Fruit fly (Drosophila melanogaster) whole organism, embryonic: ENCODE measurements around the gene Mf.

Experiments used
- Awh ChIP-seq: fragments of 200-800 bp; sonication (Bioruptor generic); IDR thresholded peaks from 2 replicates; pipeline ENCODE4, ENCODE4 v1.3.6; 2022; ENCODE audit warnings: missing biosample characterization, missing genetic modification characterization
- B-H2 ChIP-seq: fragments of 200-800 bp; sonication (Bioruptor generic); optimal IDR thresholded peaks from 2 replicates; lab custom pipeline; 2018; ENCODE audit warnings: missing biosample characterization, mild to moderate bottlenecking, missing genetic modification characterization
- CG10274 ChIP-seq: fragments of 200-800 bp; sonication (Bioruptor generic); optimal IDR thresholded peaks from 3 replicates; lab custom pipeline; 2017; ENCODE audit warnings: missing biosample characterization, mild to moderate bottlenecking, missing genetic modification characterization
- CG12219 ChIP-seq: fragments of 200-800 bp; sonication (Bioruptor generic); optimal IDR thresholded peaks from 3 replicates; lab custom pipeline; 2018; ENCODE audit warnings: missing biosample characterization, mild to moderate bottlenecking, missing genetic modification characterization
- CG15073 ChIP-seq: fragments of 200-800 bp; sonication (Bioruptor generic); optimal IDR thresholded peaks from 2 replicates; lab custom pipeline; 2016; ENCODE audit warnings: missing biosample characterization, missing genetic modification characterization
- CG17829 ChIP-seq: fragments of 200-800 bp; optimal IDR thresholded peaks from 2 replicates; lab custom pipeline; 2019; ENCODE audit warnings: missing biosample characterization, mild to moderate bottlenecking, missing genetic modification characterization, moderate library complexity
- CG2678 ChIP-seq: fragments of 200-800 bp; sonication (Bioruptor generic); optimal IDR thresholded peaks from 3 replicates; lab custom pipeline; 2019; ENCODE audit warnings: missing biosample characterization, mild to moderate bottlenecking, missing genetic modification characterization, moderate library complexity
- CG2875 ChIP-seq: fragments of 200-800 bp; sonication (Bioruptor generic); optimal IDR thresholded peaks from 2 replicates; lab custom pipeline; 2017; ENCODE audit warnings: missing biosample characterization, mild to moderate bottlenecking, missing genetic modification characterization, missing genetic modification reagents
- CG31365 ChIP-seq: fragments of 200-800 bp; sonication (Bioruptor generic); optimal IDR thresholded peaks from 2 replicates; lab custom pipeline; 2018; ENCODE audit warnings: missing biosample characterization, mild to moderate bottlenecking, missing genetic modification characterization
- CG31388 ChIP-seq: fragments of 200-800 bp; sonication (Bioruptor generic); optimal IDR thresholded peaks from 2 replicates; lab custom pipeline; 2016; ENCODE audit warnings: missing biosample characterization, missing genetic modification characterization
- CG33557 ChIP-seq: fragments of 200-800 bp; sonication (Bioruptor generic); optimal IDR thresholded peaks from 2 replicates; lab custom pipeline; 2019; ENCODE audit warnings: missing biosample characterization, mild to moderate bottlenecking, missing genetic modification characterization, moderate library complexity
- CG34224 ChIP-seq: fragments of 200-800 bp; sonication (Bioruptor generic); IDR thresholded peaks from 3 replicates; pipeline ENCODE4 v1.3.6; 2022; ENCODE audit warnings: missing biosample characterization, missing genetic modification characterization; ENCODE audit not compliant: partially characterized antibody
- CG42726 ChIP-seq: fragments of 200-800 bp; sonication (Bioruptor generic); IDR thresholded peaks from 2 replicates; pipeline ENCODE4 v1.3.6; 2022; ENCODE audit warnings: missing biosample characterization, missing genetic modification characterization; ENCODE audit not compliant: partially characterized antibody
- CG4404 ChIP-seq: fragments of 200-800 bp; sonication (Bioruptor generic); IDR thresholded peaks from 2 replicates; pipeline ENCODE4 v1.3.6; 2022; ENCODE audit warnings: missing biosample characterization, missing genetic modification characterization
- CG4854 ChIP-seq: fragments of 200-800 bp; sonication (Bioruptor generic); optimal IDR thresholded peaks from 2 replicates; lab custom pipeline; 2016; ENCODE audit warnings: missing biosample characterization, missing genetic modification characterization, inconsistent platforms
- Dip3 ChIP-seq: fragments of 200-800 bp; sonication (Bioruptor generic); optimal IDR thresholded peaks from 3 replicates; lab custom pipeline; 2016; ENCODE audit warnings: missing biosample characterization, missing genetic modification characterization
- Drgx ChIP-seq: fragments of 200-800 bp; sonication (Bioruptor generic); IDR thresholded peaks from 2 replicates; pipeline ENCODE4 v1.3.6; 2022; ENCODE audit warnings: missing biosample characterization, missing genetic modification characterization
- E2f2 ChIP-seq: fragments of 200-800 bp; sonication (Bioruptor generic); IDR thresholded peaks from 2 replicates; pipeline ENCODE4 v1.3.6; 2022; ENCODE audit warnings: missing biosample characterization, missing genetic modification characterization
- HLH3B ChIP-seq: fragments of 200-800 bp; sonication (Bioruptor generic); IDR thresholded peaks from 2 replicates; pipeline ENCODE4 v1.3.6; 2022; ENCODE audit warnings: missing biosample characterization, missing genetic modification characterization
- Jarid2 ChIP-seq: fragments of 200-800 bp; sonication (Bioruptor generic); optimal IDR thresholded peaks from 3 replicates; lab custom pipeline; 2017; ENCODE audit warnings: mild to moderate bottlenecking, missing biosample characterization, missing genetic modification reagents, missing genetic modification characterization
- Lim3 ChIP-seq: fragments of 200-800 bp; sonication (Bioruptor generic); IDR thresholded peaks from 2 replicates; pipeline ENCODE4 v1.3.6; 2022; ENCODE audit warnings: missing biosample characterization, missing genetic modification characterization
- MTF-1 ChIP-seq: fragments of 200-800 bp; sonication (Bioruptor generic); optimal IDR thresholded peaks from 2 replicates; lab custom pipeline; 2018; ENCODE audit warnings: missing biosample characterization, mild to moderate bottlenecking, missing genetic modification characterization, borderline replicate concordance
- Meics ChIP-seq: fragments of 200-800 bp; sonication (Bioruptor generic); optimal IDR thresholded peaks from 2 replicates; lab custom pipeline; 2017; ENCODE audit warnings: missing biosample characterization, mild to moderate bottlenecking, missing genetic modification characterization
- Oaz ChIP-seq: fragments of 200-800 bp; sonication (Bioruptor generic); IDR thresholded peaks from 2 replicates; pipeline ENCODE4 v1.3.6; 2022; ENCODE audit warnings: missing biosample characterization, missing genetic modification characterization
- Oli ChIP-seq: fragments of 200-800 bp; sonication (Bioruptor generic); optimal IDR thresholded peaks from 2 replicates; lab custom pipeline; 2018; ENCODE audit warnings: missing biosample characterization, mild to moderate bottlenecking, missing genetic modification characterization, moderate library complexity
- aop ChIP-seq: fragments of 200-800 bp; sonication (Bioruptor generic); IDR thresholded peaks from 2 replicates; pipeline ENCODE4 v1.3.6; 2022; ENCODE audit warnings: missing biosample characterization, missing genetic modification characterization
- ap ChIP-seq: fragments of 200-800 bp; sonication (Bioruptor generic); IDR thresholded peaks from 2 replicates; pipeline ENCODE4 v1.3.6; 2022; ENCODE audit warnings: missing biosample characterization, missing genetic modification characterization
- br ChIP-seq: fragments of >200 bp; optimal IDR thresholded peaks from 2 replicates; lab custom pipeline; 2017
- croc ChIP-seq: fragments of 200-800 bp; sonication (Bioruptor generic); conservative IDR thresholded peaks from 3 replicates; pipeline ENCODE4 v1.3.6; 2022; ENCODE audit warnings: missing biosample characterization, missing genetic modification characterization
- crp ChIP-seq, 2 experiments: fragments of 200-800 bp; sonication (Bioruptor generic); optimal IDR thresholded peaks; 2 replicates in 1 of 2; 3 replicates in 1 of 2; lab custom pipeline; 2017; ENCODE audit warnings: missing biosample characterization in 2 of 2, missing genetic modification characterization in 2 of 2, mild to moderate bottlenecking in 1 of 2, moderate library complexity in 1 of 2
- cwo ChIP-seq: fragments of 200-800 bp; sonication (Bioruptor generic); optimal IDR thresholded peaks from 3 replicates; lab custom pipeline; 2017; ENCODE audit warnings: missing biosample characterization, missing genetic modification characterization, mild to moderate bottlenecking, moderate library complexity, missing genetic modification reagents
- danr ChIP-seq: fragments of 200-800 bp; sonication (Bioruptor generic); IDR thresholded peaks from 2 replicates; pipeline ENCODE4 v1.3.6; 2022; ENCODE audit warnings: missing biosample characterization, missing genetic modification characterization
- dimm ChIP-seq: fragments of 200-800 bp; sonication (Bioruptor generic); IDR thresholded peaks from 2 replicates; pipeline ENCODE4 v1.3.6; 2022; ENCODE audit warnings: missing biosample characterization, missing genetic modification characterization
- gcm ChIP-seq: fragments of 200-800 bp; sonication (Bioruptor generic); optimal IDR thresholded peaks from 2 replicates; lab custom pipeline; 2019; ENCODE audit warnings: missing biosample characterization, mild to moderate bottlenecking, missing genetic modification characterization, moderate library complexity
- gsb-n ChIP-seq: fragments of 200-800 bp; sonication (Bioruptor generic); optimal IDR thresholded peaks from 3 replicates; lab custom pipeline; 2018; ENCODE audit warnings: missing biosample characterization, mild to moderate bottlenecking, missing genetic modification characterization
- ind ChIP-seq: fragments of 200-800 bp; sonication (Bioruptor generic); optimal IDR thresholded peaks from 3 replicates; lab custom pipeline; 2016; ENCODE audit warnings: missing biosample characterization, missing genetic modification characterization
- insv ChIP-seq, 2 experiments: fragments of 200-800 bp; sonication (Bioruptor generic); optimal IDR thresholded peaks; 3 replicates each; lab custom pipeline; 2016 to 2018; ENCODE audit warnings: missing biosample characterization in 2 of 2, missing genetic modification characterization in 2 of 2
- inv ChIP-seq: fragments of 200-800 bp; sonication (Bioruptor generic); IDR thresholded peaks from 2 replicates; pipeline ENCODE4 v1.3.6; 2022; ENCODE audit warnings: missing biosample characterization, missing genetic modification characterization; ENCODE audit not compliant: partially characterized antibody
- jigr1 ChIP-seq: fragments of 200-800 bp; sonication (Bioruptor generic); IDR thresholded peaks from 3 replicates; pipeline ENCODE4 v1.3.6; 2022; ENCODE audit warnings: missing biosample characterization, missing genetic modification characterization
- ken ChIP-seq: fragments of 200-800 bp; sonication (Bioruptor generic); IDR thresholded peaks from 3 replicates; pipeline ENCODE4 v1.3.6; 2022; ENCODE audit warnings: missing biosample characterization, missing genetic modification characterization
- lab ChIP-seq: fragments of 200-800 bp; sonication (Bioruptor generic); optimal IDR thresholded peaks from 3 replicates; lab custom pipeline; 2017; ENCODE audit warnings: missing biosample characterization, missing genetic modification characterization, mild to moderate bottlenecking, moderate library complexity, missing genetic modification reagents
- prd ChIP-seq, 3 experiments: fragments of >200 bp in 2 of 3; fragments of 200-800 bp in 1 of 3; sonication (Bioruptor generic) in 1 of 3; optimal IDR thresholded peaks in 2 of 3; IDR thresholded peaks in 1 of 3; 2 replicates in 2 of 3; 3 replicates in 1 of 3; pipeline versions ENCODE4 v1.3.6 to Lab custom; 2017 to 2022; ENCODE audit warnings: missing biosample characterization in 1 of 3, missing genetic modification characterization in 1 of 3
- sd ChIP-seq: fragments of 200-800 bp; sonication (Bioruptor generic); optimal IDR thresholded peaks from 3 replicates; lab custom pipeline; 2018; ENCODE audit warnings: missing biosample characterization, mild to moderate bottlenecking, missing genetic modification characterization, moderate library complexity
- sug ChIP-seq: fragments of 200-800 bp; optimal IDR thresholded peaks from 2 replicates; lab custom pipeline; 2019; ENCODE audit warnings: missing biosample characterization, mild to moderate bottlenecking, missing genetic modification characterization, moderate library complexity
- tin ChIP-seq: fragments of 200-800 bp; sonication (Bioruptor generic); optimal IDR thresholded peaks from 3 replicates; lab custom pipeline; 2016; ENCODE audit warnings: missing biosample characterization, missing genetic modification characterization
- tx ChIP-seq: fragments of 200-800 bp; sonication (Bioruptor generic); optimal IDR thresholded peaks from 2 replicates; lab custom pipeline; 2016; ENCODE audit warnings: missing biosample characterization, missing genetic modification characterization
- vnd ChIP-seq: fragments of 200-800 bp; sonication (Bioruptor generic); IDR thresholded peaks from 3 replicates; pipeline ENCODE4 v1.3.6; 2022; ENCODE audit warnings: missing biosample characterization, missing genetic modification characterization; ENCODE audit not compliant: partially characterized antibody
- vvl ChIP-seq: fragments of 200-800 bp; sonication (Bioruptor generic); IDR thresholded peaks from 2 replicates; pipeline ENCODE4 v1.3.6; 2022; ENCODE audit warnings: missing biosample characterization, missing genetic modification characterization

The Mf gene

DNA sequence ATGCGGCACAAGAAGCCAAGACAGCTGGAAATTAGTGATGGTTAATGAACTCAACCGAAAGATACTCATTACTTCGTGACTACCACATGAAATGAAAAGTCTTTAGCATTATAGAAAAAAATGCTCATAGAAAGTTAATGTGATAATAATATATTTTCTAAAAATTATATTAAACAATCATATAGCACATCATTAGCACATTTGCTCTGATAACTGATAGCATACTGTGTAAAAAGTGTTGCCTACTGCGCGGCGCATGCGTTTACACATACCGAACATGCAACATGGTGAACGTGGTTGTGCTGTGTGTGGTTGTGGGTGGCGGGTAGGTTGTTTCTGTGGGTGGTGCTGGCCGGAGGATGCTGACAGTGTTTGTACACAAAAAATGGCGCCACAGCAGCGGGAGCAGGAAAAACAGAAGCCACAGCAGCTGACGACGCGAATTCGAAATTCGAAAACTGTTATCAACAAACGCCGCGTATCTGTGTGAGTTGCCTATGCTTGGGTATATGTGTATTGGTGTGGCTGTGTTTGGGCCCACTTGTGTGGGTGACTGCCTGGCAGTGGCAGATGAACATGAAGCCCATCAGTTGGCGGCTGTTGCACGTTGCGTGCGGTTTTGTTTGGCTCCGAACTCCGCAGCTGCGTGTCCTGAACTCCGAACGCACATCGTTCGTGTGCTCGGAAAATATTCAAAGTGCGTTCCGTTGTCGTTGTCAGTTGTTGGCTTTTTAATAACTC, 31.4 kb downstream of the Mf start, which contains the start of gene Gyc88E (continued):
- TF ChIP-seq prd (optimal IDR thresholded peaks at IDR 0.05; lab: Kevin White, UChicago) (no peak), prd (GFP tag; IDR thresholded peaks at IDR 0.05; lab: Robert Waterston, UW) (no peak; the same call in 2 of the 3 replicates), HLH3B (peak; percentile 38), ken (no peak), B-H2 (no peak), CG12219 (GFP tag; lab: Kevin White, UChicago) (no peak), inv (GFP tag; lab: Robert Waterston, UW) (no peak), Meics (GFP tag; lab: Kevin White, UChicago) (peak; percentile 41), Lim3 (GFP tag; lab: Robert Waterston, UW) (no peak), Jarid2 (GFP tag; lab: Kevin White, UChicago) (no peak), CG4854 (GFP tag; lab: Kevin White, UChicago) (no peak), tx (GFP tag; lab: Kevin White, UChicago) (no peak), gsb-n (no peak), br (lab: Kevin White, UChicago) (no peak), Drgx (GFP tag; lab: Robert Waterston, UW) (peak; percentile 31; the same call in 1 of the 2 replicates), vvl (peak; percentile 71), insv (GFP tag; optimal IDR thresholded peaks at IDR 0.05; lab: Kevin White, UChicago) (no peak), danr (GFP tag; lab: Robert Waterston, UW) (peak; percentile 30; the same call in 1 of the 2 replicates), tin (GFP tag; lab: Kevin White, UChicago) (no peak), CG33557 (no peak), dimm (GFP tag; lab: Robert Waterston, UW) (no peak), CG10274 (GFP tag; lab: Kevin White, UChicago) (no peak), vnd (GFP tag; lab: Robert Waterston, UW) (no peak), lab (peak; percentile 47), CG15073 (GFP tag; lab: Kevin White, UChicago) (no peak), CG2678 (peak; percentile 69), CG2875 (GFP tag; lab: Kevin White, UChicago) (no peak), MTF-1 (no peak), Awh (0 out of 2 replicates have a peak, but pooled peaks have one; percentile 47), ap (peak; percentile 38; the same call in 1 of the 2 replicates), CG34224 (no peak), cwo (GFP tag; lab: Kevin White, UChicago) (peak; percentile 16), jigr1 (GFP tag; lab: Robert Waterston, UW) (no peak), sug (tag; lab: Kevin White, UChicago) (no peak), E2f2 (GFP tag; lab: Robert Waterston, UW) (no peak), croc (GFP tag; lab: Robert Waterston, UW) (peak; percentile 26; the same call in 1 of the 3 replicates), CG31388 (GFP tag; lab: Kevin White, UChicago) (no peak), CG17829 (no peak), sd (tag; lab: Kevin White, UChicago) (no peak), CG42726 (GFP tag; lab: Robert Waterston, UW) (no peak), Oli (no peak), aop (GFP tag; lab: Robert Waterston, UW) (no peak), gcm (no peak), CG31365 (tag; lab: Kevin White, UChicago) (no peak), CG4404 (GFP tag; lab: Robert Waterston, UW) (no peak), crp (GFP tag; optimal IDR thresholded peaks at IDR 0.05; lab: Kevin White, UChicago) (no peak), Dip3 (GFP tag; lab: Kevin White, UChicago) (no peak), Oaz (GFP tag; lab: Robert Waterston, UW) (no peak), ind (peak; percentile 33)
